1 fruit fly cellular context compared by ENCODE assay signal in genomic region chr3L:21348983-21349432, dm6.
TF ChIP-seq lines count a peak whose summit lies in the region.

TSS of gene ebd2 (minus strand) at chr3L:21349288.

TF ChIP-seq in whole organism, embryonic, 481 proteins besides CTCF, POLR2A, EP300 and RAD21 (continued from another document and continues in another):
- TF ChIP-seq pros (GFP tag; optimal IDR thresholded peaks at IDR 0.05; lab: Kevin White, UChicago), result no peak
- 0 out of 3 replicates have a peak, but pooled peaks have one; percentile 26 for TF ChIP-seq Doc3 (GFP tag; IDR thresholded peaks at IDR 0.05; lab: Robert Waterston, UW; ENCODE audit: partially characterized antibody)
- TF ChIP-seq CG6272 (GFP tag; IDR thresholded peaks at IDR 0.05; lab: Robert Waterston, UW), result no peak
- no peak for TF ChIP-seq CG6683 (GFP tag; optimal IDR thresholded peaks at IDR 0.05; lab: Kevin White, UChicago)
- no peak for TF ChIP-seq Asciz (GFP tag; optimal IDR thresholded peaks at IDR 0.05; lab: Kevin White, UChicago)
- no peak for TF ChIP-seq gcm (GFP tag; optimal IDR thresholded peaks at IDR 0.05; lab: Kevin White, UChicago)
- no peak for TF ChIP-seq CG9437 (GFP tag; optimal IDR thresholded peaks at IDR 0.05; lab: Kevin White, UChicago)
- no peak for TF ChIP-seq slou (GFP tag; optimal IDR thresholded peaks at IDR 0.05; lab: Kevin White, UChicago)
- TF ChIP-seq dysf (GFP tag; IDR thresholded peaks at IDR 0.05; lab: Robert Waterston, UW), result no peak
- TF ChIP-seq Trl (optimal IDR thresholded peaks at IDR 0.05; lab: Kevin White, UChicago), result peak in 1 of 2 experiments; percentile 2
- TF ChIP-seq Trl (GFP tag; optimal IDR thresholded peaks at IDR 0.05; lab: Kevin White, UChicago), result no peak
- no peak for TF ChIP-seq CG18262 (tag; optimal IDR thresholded peaks at IDR 0.05; lab: Kevin White, UChicago)
- TF ChIP-seq Hey (tag; optimal IDR thresholded peaks at IDR 0.05; lab: Kevin White, UChicago), result peak; percentile 50
- TF ChIP-seq CG10979 (tag; optimal IDR thresholded peaks at IDR 0.05; lab: Kevin White, UChicago), result no peak
- TF ChIP-seq zen (tag; optimal IDR thresholded peaks at IDR 0.05; lab: Kevin White, UChicago), result no peak
- TF ChIP-seq vfl (GFP tag; optimal IDR thresholded peaks at IDR 0.05; lab: Kevin White, UChicago), result no peak
- no peak for TF ChIP-seq CG6254 (GFP tag; optimal IDR thresholded peaks at IDR 0.05; lab: Kevin White, UChicago)
- no peak; the same call in 2 of the 3 replicates for TF ChIP-seq row (GFP tag; IDR thresholded peaks at IDR 0.05; lab: Robert Waterston, UW)
- no peak for TF ChIP-seq esg (GFP tag; conservative IDR thresholded peaks at IDR 0.05; lab: Robert Waterston, UW)
- no peak for TF ChIP-seq Atf3 (GFP tag; optimal IDR thresholded peaks at IDR 0.05; lab: Kevin White, UChicago)
- TF ChIP-seq nom (GFP tag; optimal IDR thresholded peaks at IDR 0.05; lab: Kevin White, UChicago), result no peak
- TF ChIP-seq az2 (GFP tag; optimal IDR thresholded peaks at IDR 0.05; lab: Kevin White, UChicago), result no peak
- TF ChIP-seq CG7786 (GFP tag; optimal IDR thresholded peaks at IDR 0.05; lab: Kevin White, UChicago), result no peak
- no peak for TF ChIP-seq CG33557 (GFP tag; optimal IDR thresholded peaks at IDR 0.05; lab: Kevin White, UChicago)
- TF ChIP-seq CG15269 (tag; optimal IDR thresholded peaks at IDR 0.05; lab: Kevin White, UChicago), result peak; percentile 3
- 0 out of 3 replicates have a peak, but pooled peaks have one; percentile 4 for TF ChIP-seq sr (GFP tag; IDR thresholded peaks at IDR 0.05; lab: Robert Waterston, UW)
- TF ChIP-seq Neu2 (GFP tag; optimal IDR thresholded peaks at IDR 0.05; lab: Kevin White, UChicago; ENCODE audit: borderline replicate concordance), result no peak
- TF ChIP-seq yki (optimal IDR thresholded peaks at IDR 0.05; lab: Kevin White, UChicago), result no peak
- TF ChIP-seq CG4730 (GFP tag; IDR thresholded peaks at IDR 0.05; lab: Robert Waterston, UW), result no peak
- TF ChIP-seq NfI (GFP tag; optimal IDR thresholded peaks at IDR 0.05; lab: Kevin White, UChicago), result no peak
- no peak for TF ChIP-seq wor (GFP tag; IDR thresholded peaks at IDR 0.05; lab: Robert Waterston, UW)
- TF ChIP-seq CG8478 (optimal IDR thresholded peaks at IDR 0.05; lab: Kevin White, UChicago), result no peak
- peak; percentile 19 for TF ChIP-seq oc (tag; optimal IDR thresholded peaks at IDR 0.05; lab: Kevin White, UChicago)
- no peak for TF ChIP-seq Nf-YA (GFP tag; IDR thresholded peaks at IDR 0.05; lab: Robert Waterston, UW)
- no peak for TF ChIP-seq Fer1 (GFP tag; optimal IDR thresholded peaks at IDR 0.05; lab: Kevin White, UChicago)
- no peak for TF ChIP-seq trh (GFP tag; optimal IDR thresholded peaks at IDR 0.05; lab: Kevin White, UChicago)
- no peak for TF ChIP-seq Sry-β (GFP tag; optimal IDR thresholded peaks at IDR 0.05; lab: Kevin White, UChicago)
- TF ChIP-seq sima (GFP tag; optimal IDR thresholded peaks at IDR 0.05; lab: Kevin White, UChicago), result no peak
- peak; percentile 21 for TF ChIP-seq Xbp1 (GFP tag; optimal IDR thresholded peaks at IDR 0.05; lab: Kevin White, UChicago)
- TF ChIP-seq Nf-YC (tag; optimal IDR thresholded peaks at IDR 0.05; lab: Kevin White, UChicago), result no peak
- no peak for TF ChIP-seq tgo (GFP tag; IDR thresholded peaks at IDR 0.05; lab: Robert Waterston, UW)
- TF ChIP-seq fru (optimal IDR thresholded peaks at IDR 0.05; lab: Kevin White, UChicago), result no peak
- no peak for TF ChIP-seq tio (GFP tag; optimal IDR thresholded peaks at IDR 0.05; lab: Kevin White, UChicago)
- no peak for TF ChIP-seq luna (GFP tag; optimal IDR thresholded peaks at IDR 0.05; lab: Kevin White, UChicago)
- TF ChIP-seq odd (GFP tag; optimal IDR thresholded peaks at IDR 0.05; lab: Kevin White, UChicago), result peak; percentile 22
- TF ChIP-seq stwl (tag; optimal IDR thresholded peaks at IDR 0.05; lab: Kevin White, UChicago), result no peak
- peak; percentile 20 for TF ChIP-seq CG16863 (GFP tag; optimal IDR thresholded peaks at IDR 0.05; lab: Kevin White, UChicago)
- no peak for TF ChIP-seq pzg (GFP tag; optimal IDR thresholded peaks at IDR 0.05; lab: Kevin White, UChicago)
- no peak for TF ChIP-seq BEAF-32 (GFP tag; optimal IDR thresholded peaks at IDR 0.05; lab: Kevin White, UChicago)
- no peak for TF ChIP-seq CG12942 (GFP tag; optimal IDR thresholded peaks at IDR 0.05; lab: Kevin White, UChicago)
- TF ChIP-seq Ada2b (GFP tag; IDR thresholded peaks at IDR 0.05; lab: Robert Waterston, UW), result no peak
- TF ChIP-seq ci (GFP tag; IDR thresholded peaks at IDR 0.05; lab: Robert Waterston, UW), result no peak
- TF ChIP-seq CG17361 (GFP tag; IDR thresholded peaks at IDR 0.05; lab: Robert Waterston, UW), result no peak
- no peak for TF ChIP-seq Kr (GFP tag; optimal IDR thresholded peaks at IDR 0.05; lab: Kevin White, UChicago)
- no peak for TF ChIP-seq CG17912 (GFP tag; optimal IDR thresholded peaks at IDR 0.05; lab: Kevin White, UChicago)
- TF ChIP-seq CG18476 (GFP tag; optimal IDR thresholded peaks at IDR 0.05; lab: Kevin White, UChicago), result no peak
- TF ChIP-seq Abd-B (GFP tag; optimal IDR thresholded peaks at IDR 0.05; lab: Kevin White, UChicago), result no peak
- no peak for TF ChIP-seq hkb (optimal IDR thresholded peaks at IDR 0.05; lab: Kevin White, UChicago)
- peak; percentile 6; the same call in 1 of the 2 replicates for TF ChIP-seq hkb (GFP tag; IDR thresholded peaks at IDR 0.05; lab: Robert Waterston, UW)
- no peak for TF ChIP-seq ap (GFP tag; IDR thresholded peaks at IDR 0.05; lab: Robert Waterston, UW)
- TF ChIP-seq Antp (GFP tag; optimal IDR thresholded peaks at IDR 0.05; lab: Kevin White, UChicago), result no peak
- peak; percentile 23 for TF ChIP-seq CG12299 (tag; optimal IDR thresholded peaks at IDR 0.05; lab: Kevin White, UChicago)
- no peak for TF ChIP-seq lilli (GFP tag; optimal IDR thresholded peaks at IDR 0.05; lab: Kevin White, UChicago)
- TF ChIP-seq Jarid2 (GFP tag; optimal IDR thresholded peaks at IDR 0.05; lab: Kevin White, UChicago), result peak; percentile 49
- no peak for TF ChIP-seq Oli (tag; optimal IDR thresholded peaks at IDR 0.05; lab: Kevin White, UChicago)
- TF ChIP-seq CG12659 (GFP tag; optimal IDR thresholded peaks at IDR 0.05; lab: Kevin White, UChicago), result no peak
- no peak for TF ChIP-seq CG31388 (GFP tag; optimal IDR thresholded peaks at IDR 0.05; lab: Kevin White, UChicago)
- no peak for TF ChIP-seq Fer3 (tag; optimal IDR thresholded peaks at IDR 0.05; lab: Kevin White, UChicago)
- no peak for TF ChIP-seq usp (GFP tag; optimal IDR thresholded peaks at IDR 0.05; lab: Kevin White, UChicago)
- TF ChIP-seq Dad (GFP tag; optimal IDR thresholded peaks at IDR 0.05; lab: Kevin White, UChicago), result peak; percentile 27
- TF ChIP-seq CHES-1-like (GFP tag; optimal IDR thresholded peaks at IDR 0.05; lab: Kevin White, UChicago), result peak; percentile 25
- TF ChIP-seq CG11560 (tag; IDR thresholded peaks at IDR 0.05; lab: Robert Waterston, UW), result no peak
- no peak for TF ChIP-seq tup (GFP tag; optimal IDR thresholded peaks at IDR 0.05; lab: Kevin White, UChicago)
- TF ChIP-seq CG8388 (GFP tag; optimal IDR thresholded peaks at IDR 0.05; lab: Kevin White, UChicago), result no peak
- TF ChIP-seq CG8281 (tag; optimal IDR thresholded peaks at IDR 0.05; lab: Kevin White, UChicago), result no peak
- no peak for TF ChIP-seq pb (GFP tag; optimal IDR thresholded peaks at IDR 0.05; lab: Kevin White, UChicago)
- TF ChIP-seq CG2875 (GFP tag; optimal IDR thresholded peaks at IDR 0.05; lab: Kevin White, UChicago), result no peak
- no peak for TF ChIP-seq Sox100B (GFP tag; optimal IDR thresholded peaks at IDR 0.05; lab: Kevin White, UChicago)
- TF ChIP-seq MTF-1 (GFP tag; optimal IDR thresholded peaks at IDR 0.05; lab: Kevin White, UChicago; ENCODE audit: borderline replicate concordance), result no peak
- TF ChIP-seq YL-1 (GFP tag; optimal IDR thresholded peaks at IDR 0.05; lab: Kevin White, UChicago), result no peak
- TF ChIP-seq shn (GFP tag; optimal IDR thresholded peaks at IDR 0.05; lab: Kevin White, UChicago), result no peak
- TF ChIP-seq CG4424 (GFP tag; optimal IDR thresholded peaks at IDR 0.05; lab: Kevin White, UChicago), result peak; percentile 1
- peak; percentile 49; the same call in 1 of the 3 replicates for TF ChIP-seq Dbx (GFP tag; IDR thresholded peaks at IDR 0.05; lab: Robert Waterston, UW)
- no peak for TF ChIP-seq CG10959 (GFP tag; IDR thresholded peaks at IDR 0.05; lab: Robert Waterston, UW)
- no peak for TF ChIP-seq CG30431 (GFP tag; optimal IDR thresholded peaks at IDR 0.05; lab: Kevin White, UChicago)
- no peak for TF ChIP-seq Aef1 (GFP tag; IDR thresholded peaks at IDR 0.05; lab: Robert Waterston, UW)
- TF ChIP-seq ken (GFP tag; IDR thresholded peaks at IDR 0.05; lab: Robert Waterston, UW), result no peak
- no peak for TF ChIP-seq nerfin-1 (tag; optimal IDR thresholded peaks at IDR 0.05; lab: Kevin White, UChicago)
- no peak for TF ChIP-seq en (GFP tag; optimal IDR thresholded peaks at IDR 0.05; lab: Kevin White, UChicago)
- no peak for TF ChIP-seq btn (GFP tag; optimal IDR thresholded peaks at IDR 0.05; lab: Kevin White, UChicago)
- 0 out of 2 replicates have a peak, but pooled peaks have one; percentile 20 for TF ChIP-seq tna (GFP tag; IDR thresholded peaks at IDR 0.05; lab: Robert Waterston, UW; ENCODE audit: partially characterized antibody)
- peak; percentile 18 for TF ChIP-seq mirr (GFP tag; optimal IDR thresholded peaks at IDR 0.05; lab: Kevin White, UChicago)
- TF ChIP-seq CG7556 (GFP tag; optimal IDR thresholded peaks at IDR 0.05; lab: Kevin White, UChicago), result no peak
- peak; percentile 30 for TF ChIP-seq CG11504 (tag; optimal IDR thresholded peaks at IDR 0.05; lab: Kevin White, UChicago)
- no peak for TF ChIP-seq CG1792 (GFP tag; optimal IDR thresholded peaks at IDR 0.05; lab: Kevin White, UChicago)
- peak; percentile 40; the same call in 1 of the 2 replicates for TF ChIP-seq sob (GFP tag; IDR thresholded peaks at IDR 0.05; lab: Robert Waterston, UW)
- TF ChIP-seq CG13624 (GFP tag; optimal IDR thresholded peaks at IDR 0.05; lab: Kevin White, UChicago), result peak; percentile 48
- TF ChIP-seq lola (GFP tag; optimal IDR thresholded peaks at IDR 0.05; lab: Kevin White, UChicago), result no peak
- TF ChIP-seq pita (GFP tag; optimal IDR thresholded peaks at IDR 0.05; lab: Kevin White, UChicago), result no peak
- TF ChIP-seq toy (GFP tag; IDR thresholded peaks at IDR 0.05; lab: Robert Waterston, UW), result no peak
- no peak for TF ChIP-seq repo (GFP tag; optimal IDR thresholded peaks at IDR 0.05; lab: Kevin White, UChicago)
- no peak for TF ChIP-seq H15 (GFP tag; IDR thresholded peaks at IDR 0.05; lab: Robert Waterston, UW)
- no peak for TF ChIP-seq unpg (GFP tag; optimal IDR thresholded peaks at IDR 0.05; lab: Kevin White, UChicago)
- TF ChIP-seq zen2 (GFP tag; IDR thresholded peaks at IDR 0.05; lab: Robert Waterston, UW; ENCODE audit: partially characterized antibody), result no peak
- TF ChIP-seq CG8359 (GFP tag; optimal IDR thresholded peaks at IDR 0.05; lab: Kevin White, UChicago; ENCODE audit: borderline replicate concordance), result no peak
- no peak for TF ChIP-seq mld (GFP tag; IDR thresholded peaks at IDR 0.05; lab: Robert Waterston, UW; ENCODE audit: partially characterized antibody)
- 0 out of 2 replicates have a peak, but pooled peaks have one; percentile 10 for TF ChIP-seq CG11085 (GFP tag; IDR thresholded peaks at IDR 0.05; lab: Robert Waterston, UW)
- TF ChIP-seq trem (tag; optimal IDR thresholded peaks at IDR 0.05; lab: Kevin White, UChicago), result no peak
- peak; percentile 35 for TF ChIP-seq CG3281 (GFP tag; optimal IDR thresholded peaks at IDR 0.05; lab: Kevin White, UChicago)
- no peak for TF ChIP-seq zfh2 (GFP tag; optimal IDR thresholded peaks at IDR 0.05; lab: Kevin White, UChicago)
- TF ChIP-seq Mrtf (GFP tag; IDR thresholded peaks at IDR 0.05; lab: Robert Waterston, UW), result peak; percentile 19; the same call in 1 of the 3 replicates
- TF ChIP-seq CG3065 (GFP tag; optimal IDR thresholded peaks at IDR 0.05; lab: Kevin White, UChicago), result no peak
- TF ChIP-seq gcm2 (GFP tag; optimal IDR thresholded peaks at IDR 0.05; lab: Kevin White, UChicago), result no peak
- no peak for TF ChIP-seq Dp (GFP tag; optimal IDR thresholded peaks at IDR 0.05; lab: Kevin White, UChicago)
- TF ChIP-seq amos (GFP tag; IDR thresholded peaks at IDR 0.05; lab: Robert Waterston, UW; ENCODE audit: partially characterized antibody), result no peak; the same call in 1 of the 2 replicates
- no peak for TF ChIP-seq CG8924 (tag; optimal IDR thresholded peaks at IDR 0.05; lab: Kevin White, UChicago)
- TF ChIP-seq CG17612 (GFP tag; IDR thresholded peaks at IDR 0.05; lab: Robert Waterston, UW), result no peak
- TF ChIP-seq Hr51 (GFP tag; optimal IDR thresholded peaks at IDR 0.05; lab: Kevin White, UChicago), result no peak
- no peak for TF ChIP-seq pnt (GFP tag; optimal IDR thresholded peaks at IDR 0.05; lab: Kevin White, UChicago)
- no peak for TF ChIP-seq kay (GFP tag; optimal IDR thresholded peaks at IDR 0.05; lab: Kevin White, UChicago)
- no peak for TF ChIP-seq CG16813 (GFP tag; IDR thresholded peaks at IDR 0.05; lab: Robert Waterston, UW; ENCODE audit: partially characterized antibody)
- peak; percentile 35; the same call in 1 of the 2 replicates for TF ChIP-seq Rfx (GFP tag; IDR thresholded peaks at IDR 0.05; lab: Robert Waterston, UW)
- TF ChIP-seq D (optimal IDR thresholded peaks at IDR 0.05; lab: Kevin White, UChicago), result no peak
- no peak for TF ChIP-seq D (GFP tag; optimal IDR thresholded peaks at IDR 0.05; lab: Kevin White, UChicago)
- TF ChIP-seq twi (tag; optimal IDR thresholded peaks at IDR 0.05; lab: Kevin White, UChicago), result no peak
- no peak for TF ChIP-seq klu (GFP tag; IDR thresholded peaks at IDR 0.05; lab: Robert Waterston, UW)
- TF ChIP-seq zfh1 (GFP tag; IDR thresholded peaks at IDR 0.05; lab: Robert Waterston, UW), result no peak
- no peak for TF ChIP-seq CG1602 (GFP tag; optimal IDR thresholded peaks at IDR 0.05; lab: Kevin White, UChicago)
- TF ChIP-seq CG2199 (GFP tag; IDR thresholded peaks at IDR 0.05; lab: Robert Waterston, UW), result no peak
- no peak for TF ChIP-seq D19A (tag; optimal IDR thresholded peaks at IDR 0.05; lab: Kevin White, UChicago)
- no peak for TF ChIP-seq pan (optimal IDR thresholded peaks at IDR 0.05; lab: Kevin White, UChicago)
- no peak for TF ChIP-seq pan (GFP tag; optimal IDR thresholded peaks at IDR 0.05 in 1 of 2, IDR thresholded peaks at IDR 0.05 in 1 of 2)
- no peak for TF ChIP-seq CG33213 (GFP tag; optimal IDR thresholded peaks at IDR 0.05; lab: Kevin White, UChicago)
- TF ChIP-seq CG12769 (tag; optimal IDR thresholded peaks at IDR 0.05; lab: Kevin White, UChicago), result peak; percentile 41
- no peak for TF ChIP-seq CG4820 (GFP tag; optimal IDR thresholded peaks at IDR 0.05; lab: Kevin White, UChicago)
- no peak for TF ChIP-seq chif (GFP tag; optimal IDR thresholded peaks at IDR 0.05; lab: Kevin White, UChicago)
- TF ChIP-seq run (tag; optimal IDR thresholded peaks at IDR 0.05; lab: Kevin White, UChicago), result no peak
